Fruit fly (Drosophila melanogaster): ENCODE measurements around the gene CG17283.

The CG17283 gene

DNA sequence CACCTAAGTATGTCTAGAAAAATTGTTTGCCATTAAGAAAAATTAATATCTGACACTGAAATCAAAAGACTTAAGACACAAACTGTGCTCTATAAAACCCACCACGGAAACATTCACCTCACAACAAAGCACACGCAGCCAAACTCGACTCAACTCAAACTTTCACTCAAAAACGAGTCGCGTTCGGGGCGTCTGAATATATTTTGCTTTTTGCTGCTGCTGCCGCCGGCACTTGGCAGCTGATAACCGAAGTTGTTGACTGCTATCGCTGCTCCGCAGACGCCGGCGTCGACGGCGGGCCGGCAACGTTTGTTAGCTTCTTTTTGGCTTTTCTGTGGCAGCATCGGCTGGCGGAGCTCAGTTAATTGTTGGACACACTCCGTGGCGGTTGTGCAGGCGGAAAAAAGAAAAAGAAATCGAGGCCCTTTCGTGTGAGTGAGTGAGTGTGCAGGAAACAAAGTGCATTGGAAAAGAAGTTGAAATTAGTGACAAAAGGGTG is 17.8 kb downstream of the CG17283 start, which contains the start of gene cysu:
TSS of gene cysu (plus strand) at position 352 of the 499 bp plus-strand sequence.
- TF ChIP-seq rgr (GFP tag; optimal IDR thresholded peaks at IDR 0.05) (no peak), sage (GFP tag; optimal IDR thresholded peaks at IDR 0.05) (no peak), dsf (GFP tag; optimal IDR thresholded peaks at IDR 0.05; ENCODE audit: borderline replicate concordance) (no peak), Vsx2 (GFP tag; optimal IDR thresholded peaks at IDR 0.05; ENCODE audit: partially characterized antibody) (no peak), CG32264 (GFP tag; optimal IDR thresholded peaks at IDR 0.05) (no peak), Myc (optimal IDR thresholded peaks at IDR 0.05) (no peak), Dfd (GFP tag; optimal IDR thresholded peaks at IDR 0.05) (no peak), br (GFP tag; optimal IDR thresholded peaks at IDR 0.05) (no peak), jim (GFP tag; optimal IDR thresholded peaks at IDR 0.05) (no peak), Sp1 (GFP tag; optimal IDR thresholded peaks at IDR 0.05) (no peak), lola (GFP tag; optimal IDR thresholded peaks at IDR 0.05) (no peak), pan (optimal IDR thresholded peaks at IDR 0.05) (no peak), N (GFP tag; optimal IDR thresholded peaks at IDR 0.05) (no peak), dmrt93B (GFP tag; optimal IDR thresholded peaks at IDR 0.05) (no peak), ey (GFP tag; optimal IDR thresholded peaks at IDR 0.05) (no peak), OdsH (GFP tag; optimal IDR thresholded peaks at IDR 0.05) (no peak), Hnf4 (GFP tag; optimal IDR thresholded peaks at IDR 0.05) (no peak), usp (GFP tag; optimal IDR thresholded peaks at IDR 0.05) (no peak), HLH106 (tag; optimal IDR thresholded peaks at IDR 0.05) (no peak), psq (GFP tag; optimal IDR thresholded peaks at IDR 0.05) (no peak)

dm6 chr3R:17426265-17426664 is 18.6 kb downstream of the CG17283 start:
- no peak for TF ChIP-seq dsf (GFP tag; optimal IDR thresholded peaks at IDR 0.05; ENCODE audit: borderline replicate concordance)
- TF ChIP-seq sv (GFP tag; optimal IDR thresholded peaks at IDR 0.05): no peak
- TF ChIP-seq lola (GFP tag; optimal IDR thresholded peaks at IDR 0.05): no peak
- no peak for TF ChIP-seq Abd-B (GFP tag; optimal IDR thresholded peaks at IDR 0.05)

- no peak for TF ChIP-seq dl (GFP tag; optimal IDR thresholded peaks at IDR 0.05; ENCODE audit: insufficient read depth in 1 of 2, partially characterized antibody in 2 of 2)
- TF ChIP-seq fru (GFP tag; optimal IDR thresholded peaks at IDR 0.05): no peak
- no peak for TF ChIP-seq woc (GFP tag; optimal IDR thresholded peaks at IDR 0.05)
- TF ChIP-seq Rel (GFP tag; optimal IDR thresholded peaks at IDR 0.05): no peak
- TF ChIP-seq Rel (tag; optimal IDR thresholded peaks at IDR 0.05): no peak
- TF ChIP-seq Jra (GFP tag; optimal IDR thresholded peaks at IDR 0.05): no peak
- no peak for TF ChIP-seq br (GFP tag; optimal IDR thresholded peaks at IDR 0.05)
- TF ChIP-seq CG9705 (GFP tag; optimal IDR thresholded peaks at IDR 0.05): no peak
Observed at dm6 chr3R:17430481-17430880, 22.8 kb downstream of the CG17283 start.

- TF ChIP-seq rgr (GFP tag; optimal IDR thresholded peaks at IDR 0.05) (no peak), N (GFP tag; optimal IDR thresholded peaks at IDR 0.05) (no peak), Jra (GFP tag; optimal IDR thresholded peaks at IDR 0.05) (no peak), Mio (GFP tag; optimal IDR thresholded peaks at IDR 0.05) (no peak), Hr83 (GFP tag; optimal IDR thresholded peaks at IDR 0.05; ENCODE audit: poor library complexity, severe bottlenecking) (no peak), GATAd (GFP tag; optimal IDR thresholded peaks at IDR 0.05) (no peak), Myc (optimal IDR thresholded peaks at IDR 0.05) (no peak), Vsx2 (GFP tag; optimal IDR thresholded peaks at IDR 0.05; ENCODE audit: partially characterized antibody) (no peak), lola (GFP tag; optimal IDR thresholded peaks at IDR 0.05) (no peak), OdsH (GFP tag; optimal IDR thresholded peaks at IDR 0.05) (no peak), Abd-B (GFP tag; optimal IDR thresholded peaks at IDR 0.05) (no peak), CG32264 (GFP tag; optimal IDR thresholded peaks at IDR 0.05) (no peak), CrebA (GFP tag; optimal IDR thresholded peaks at IDR 0.05; ENCODE audit: borderline replicate concordance) (no peak)
Observed at dm6 chr3R:17433117-17433516, 25.4 kb downstream of the CG17283 start.

DNA sequence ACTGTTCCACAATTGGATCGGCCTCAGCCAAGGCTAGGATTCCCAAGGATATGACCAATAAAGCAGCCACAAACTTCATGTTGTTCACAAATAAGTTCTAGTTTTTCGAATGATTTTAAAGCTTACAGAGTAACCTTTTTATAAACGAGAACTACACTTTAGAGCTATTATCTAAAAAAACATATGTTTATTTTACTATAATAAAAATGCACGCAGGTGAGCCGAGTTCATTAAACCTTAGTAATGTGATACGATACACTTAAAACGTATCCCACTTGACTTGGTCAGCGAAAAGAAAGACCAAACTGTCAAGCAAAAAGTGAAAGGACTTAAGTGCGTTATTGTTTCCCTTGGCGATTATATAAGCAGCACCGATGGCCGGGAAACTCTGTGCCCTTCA is 26.7 kb downstream of the CG17283 start, which contains the start of gene CG44090:
TSS of gene CG44090 (minus strand) at position 101 of the 400 bp plus-strand sequence.
- TF ChIP-seq jim (GFP tag; optimal IDR thresholded peaks at IDR 0.05) (no peak), N (GFP tag; optimal IDR thresholded peaks at IDR 0.05) (no peak), rgr (GFP tag; optimal IDR thresholded peaks at IDR 0.05) (no peak), pan (optimal IDR thresholded peaks at IDR 0.05) (no peak), psq (GFP tag; optimal IDR thresholded peaks at IDR 0.05) (no peak)
